Worm (Caenorhabditis elegans) whole organism, L1 larva: ENCODE data around the gene sde-2.
A peak's percentile ranks its signal among the peaks of the same experiment; 100 is the strongest.

ENCODE experiments used
- C34B4.2 ChIP-seq: sonication (generic microtip); optimal IDR thresholded peaks from 2 replicates; lab custom pipeline; 2017; ENCODE audit warnings: mild to moderate bottlenecking, missing genetic modification characterization, missing compliant biosample characterization
- alr-1 ChIP-seq: fragments of 200-800 bp; sonication (Bioruptor generic); optimal IDR thresholded peaks from 2 replicates; lab custom pipeline; 2018; ENCODE audit warnings: borderline replicate concordance, mild to moderate bottlenecking, missing genetic modification characterization, missing compliant biosample characterization
- blmp-1 ChIP-seq: fragments of 150-350 bp; optimal IDR thresholded peaks from 2 replicates; lab custom pipeline; 2014; ENCODE audit warnings: missing biosample characterization, missing genetic modification characterization
- ceh-63 ChIP-seq: fragments of 200-800 bp; sonication (Bioruptor generic); optimal IDR thresholded peaks from 2 replicates; lab custom pipeline; 2018; ENCODE audit warnings: mild to moderate bottlenecking, missing genetic modification characterization, missing compliant biosample characterization
- ceh-8 ChIP-seq: fragments of 200-800 bp; sonication (Bioruptor generic); optimal IDR thresholded peaks from 2 replicates; lab custom pipeline; 2018; ENCODE audit warnings: mild to moderate bottlenecking, missing genetic modification characterization, moderate library complexity, missing compliant biosample characterization
- ceh-82 ChIP-seq, 3 experiments: fragments of 150-350 bp in 1 of 3; sonication (generic microtip) in 2 of 3; optimal IDR thresholded peaks; 2 replicates each; lab custom pipeline; 2014 to 2017; ENCODE audit warnings: missing biosample characterization in 3 of 3, missing genetic modification characterization in 3 of 3
- ceh-88 ChIP-seq: fragments of 200-800 bp; sonication (Bioruptor generic); IDR thresholded peaks from 2 replicates; pipeline ENCODE4 v1.3.6; 2022; ENCODE audit warnings: missing genetic modification characterization, missing compliant biosample characterization
- ceh-90 ChIP-seq: sonication (generic microtip); optimal IDR thresholded peaks from 2 replicates; lab custom pipeline; 2016; ENCODE audit warnings: missing genetic modification characterization, missing compliant biosample characterization
- dpl-1 ChIP-seq, 3 experiments: fragments of 150-350 bp in 2 of 3; sonication (generic microtip) in 1 of 3; optimal IDR thresholded peaks; 2 replicates each; lab custom pipeline; 2014 to 2017; ENCODE audit warnings: missing biosample characterization in 3 of 3, missing genetic modification characterization in 3 of 3, missing genetic modification reagents in 3 of 3
- dsc-1 ChIP-seq: sonication (generic microtip); optimal IDR thresholded peaks from 2 replicates; lab custom pipeline; 2016; ENCODE audit warnings: mild to moderate bottlenecking, missing genetic modification characterization, missing compliant biosample characterization
- efl-1 ChIP-seq, 4 experiments: fragments of 150-350 bp; optimal IDR thresholded peaks in 3 of 4; peaks in 1 of 4; 1 replicate in 1 of 4; 2 replicates in 3 of 4; lab custom pipeline; 2014; ENCODE audit warnings: missing biosample characterization in 2 of 4, missing genetic modification characterization in 2 of 4, missing genetic modification reagents in 2 of 4
- egl-13 ChIP-seq: sonication (generic microtip); optimal IDR thresholded peaks from 2 replicates; lab custom pipeline; 2016; ENCODE audit warnings: missing genotype, missing genetic modification reagents, missing genetic modification characterization, missing compliant biosample characterization
- egl-27 ChIP-seq, 2 experiments: fragments of 150-350 bp in 1 of 2; sonication (generic microtip); optimal IDR thresholded peaks; 3 replicates each; lab custom pipeline; 2017 to 2018; ENCODE audit warnings: missing biosample characterization in 2 of 2, missing genetic modification characterization in 2 of 2, missing genetic modification reagents in 2 of 2
- elt-3 ChIP-seq, 6 experiments: fragments of 150-350 bp in 1 of 6; sonication (generic microtip); optimal IDR thresholded peaks; 2 replicates each; lab custom pipeline; 2017 to 2018; ENCODE audit warnings: missing biosample characterization in 6 of 6, missing genetic modification characterization in 6 of 6, inconsistent platforms in 1 of 6
- fkh-8 ChIP-seq: sonication (generic microtip); optimal IDR thresholded peaks from 2 replicates; lab custom pipeline; 2016; ENCODE audit warnings: mild to moderate bottlenecking, missing genetic modification characterization, missing compliant biosample characterization
- fos-1 ChIP-seq: fragments of 150-350 bp; optimal IDR thresholded peaks from 2 replicates; lab custom pipeline; 2014; ENCODE audit warnings: missing biosample characterization, missing genetic modification characterization
- grh-1 ChIP-seq: fragments of 200-800 bp; sonication (Bioruptor generic); IDR thresholded peaks from 2 replicates; pipeline ENCODE4 v1.3.6; 2022; ENCODE audit warnings: missing genetic modification reagents, missing genetic modification characterization, missing compliant biosample characterization
- hlh-17 ChIP-seq: fragments of 200-800 bp; sonication (Bioruptor generic); optimal IDR thresholded peaks from 2 replicates; lab custom pipeline; 2018; ENCODE audit warnings: missing genetic modification characterization, mild to moderate bottlenecking, missing compliant biosample characterization, moderate library complexity, borderline replicate concordance
- hlh-4 ChIP-seq: sonication (generic microtip); optimal IDR thresholded peaks from 2 replicates; lab custom pipeline; 2016; ENCODE audit warnings: mild to moderate bottlenecking, missing genetic modification characterization, missing compliant biosample characterization
- jun-1 ChIP-seq: fragments of 150-350 bp; optimal IDR thresholded peaks from 2 replicates; lab custom pipeline; 2014; ENCODE audit warnings: missing biosample characterization, missing genetic modification reagents, missing genetic modification characterization
- lin-13 ChIP-seq: fragments of 150-350 bp; optimal IDR thresholded peaks from 2 replicates; lab custom pipeline; 2014; ENCODE audit warnings: missing biosample characterization, missing genetic modification reagents, missing genetic modification characterization
- lin-14 ChIP-seq: fragments of 200-800 bp; sonication (Bioruptor generic); optimal IDR thresholded peaks from 2 replicates; lab custom pipeline; 2018; ENCODE audit warnings: mild to moderate bottlenecking, missing genetic modification characterization, moderate library complexity, missing compliant biosample characterization
- lin-15B ChIP-seq: fragments of 150-350 bp; sonication (generic microtip); optimal IDR thresholded peaks from 3 replicates; lab custom pipeline; 2014; ENCODE audit warnings: missing biosample characterization, missing genetic modification characterization
- lin-39 ChIP-seq: fragments of 150-350 bp; optimal IDR thresholded peaks from 2 replicates; lab custom pipeline; 2014; ENCODE audit warnings: missing biosample characterization, missing genetic modification reagents, missing genetic modification characterization
- lsy-2 ChIP-seq, 2 experiments: fragments of 150-350 bp; optimal IDR thresholded peaks; 2 replicates each; lab custom pipeline; 2014; ENCODE audit warnings: missing biosample characterization in 2 of 2, missing genetic modification characterization in 2 of 2
- mab-9 ChIP-seq: fragments of 200-800 bp; sonication (Bioruptor generic); IDR thresholded peaks from 2 replicates; pipeline ENCODE4 v1.3.6; 2022; ENCODE audit warnings: missing genetic modification reagents, missing genetic modification characterization, missing compliant biosample characterization
- mdl-1 ChIP-seq, 2 experiments: fragments of 150-350 bp; optimal IDR thresholded peaks; 2 replicates each; lab custom pipeline; 2014 to 2017; ENCODE audit warnings: missing biosample characterization in 2 of 2, missing genetic modification characterization in 2 of 2, inconsistent platforms in 1 of 2
- mef-2 ChIP-seq: fragments of 150-350 bp; optimal IDR thresholded peaks from 2 replicates; lab custom pipeline; 2014; ENCODE audit warnings: missing biosample characterization, missing genetic modification characterization
- mep-1 ChIP-seq: fragments of 150-350 bp; optimal IDR thresholded peaks from 2 replicates; lab custom pipeline; 2014; ENCODE audit warnings: missing biosample characterization, missing genetic modification characterization
- nhr-11 ChIP-seq: fragments of 150-350 bp; optimal IDR thresholded peaks from 2 replicates; lab custom pipeline; 2014; ENCODE audit warnings: missing biosample characterization, missing genetic modification characterization
- nhr-12 ChIP-seq: sonication (generic microtip); optimal IDR thresholded peaks from 2 replicates; lab custom pipeline; 2017; ENCODE audit warnings: missing biosample characterization, missing genetic modification characterization
- nhr-237 ChIP-seq: fragments of 150-350 bp; optimal IDR thresholded peaks from 2 replicates; lab custom pipeline; 2014; ENCODE audit warnings: missing biosample characterization, missing genetic modification characterization
- nhr-76 ChIP-seq: sonication (generic microtip); optimal IDR thresholded peaks from 2 replicates; lab custom pipeline; 2017; ENCODE audit warnings: missing biosample characterization, missing genetic modification characterization
- nhr-84 ChIP-seq: sonication (generic microtip); optimal IDR thresholded peaks from 2 replicates; lab custom pipeline; 2017; ENCODE audit warnings: missing biosample characterization, missing genetic modification characterization
- nhr-85 ChIP-seq: sonication (generic microtip); peaks from one replicate; lab custom pipeline; 2016; ENCODE audit warnings: missing genetic modification characterization, inconsistent platforms, missing compliant biosample characterization
- nhr-90 ChIP-seq: sonication (generic microtip); optimal IDR thresholded peaks from 2 replicates; lab custom pipeline; 2016; ENCODE audit warnings: mild to moderate bottlenecking, missing genetic modification characterization, missing compliant biosample characterization; ENCODE audit not compliant: poor library complexity
- pag-3 ChIP-seq: sonication (generic microtip); optimal IDR thresholded peaks from 2 replicates; lab custom pipeline; 2017; ENCODE audit warnings: missing genetic modification characterization, mild to moderate bottlenecking, missing compliant biosample characterization, antibody characterized with exemption, borderline replicate concordance; ENCODE audit not compliant: insufficient read depth
- pqm-1 ChIP-seq: sonication (generic microtip); optimal IDR thresholded peaks from 3 replicates; lab custom pipeline; 2017; ENCODE audit warnings: missing biosample characterization, missing genetic modification characterization
- rnt-1 ChIP-seq: sonication (generic microtip); optimal IDR thresholded peaks from 2 replicates; lab custom pipeline; 2016; ENCODE audit warnings: mild to moderate bottlenecking, missing genetic modification characterization, moderate library complexity, missing compliant biosample characterization
- sptf-1 ChIP-seq: fragments of 150-350 bp; optimal IDR thresholded peaks from 2 replicates; lab custom pipeline; 2014; ENCODE audit warnings: missing biosample characterization, missing genetic modification characterization
- unc-62 ChIP-seq: fragments of 150-350 bp; optimal IDR thresholded peaks from 2 replicates; lab custom pipeline; 2014; ENCODE audit warnings: missing biosample characterization, missing genetic modification reagents, missing genetic modification characterization
- unc-98 ChIP-seq: fragments of 200-800 bp; sonication (Bioruptor generic); IDR thresholded peaks from 2 replicates; pipeline ENCODE4 v1.3.6; 2022; ENCODE audit warnings: missing genetic modification characterization, missing compliant biosample characterization
- vab-15 ChIP-seq: sonication (generic microtip); optimal IDR thresholded peaks from 2 replicates; lab custom pipeline; 2017; ENCODE audit warnings: missing genotype, mild to moderate bottlenecking, missing genetic modification characterization, missing compliant biosample characterization
- xbp-1 ChIP-seq: sonication (generic microtip); optimal IDR thresholded peaks from 2 replicates; lab custom pipeline; 2016; ENCODE audit warnings: missing genetic modification characterization, missing compliant biosample characterization
- ztf-11 ChIP-seq, 2 experiments: sonication (generic microtip); optimal IDR thresholded peaks; 2 replicates each; lab custom pipeline; 2016 to 2017; ENCODE audit warnings: missing genetic modification characterization in 2 of 2, missing biosample characterization in 1 of 2, missing compliant biosample characterization in 1 of 2

Gene sde-2

ce11 chrV:13657291-13657690 is 29.9 kb downstream of the sde-2 start (continued):
- TF ChIP-seq fkh-8 (tag; lab: Kevin White, UChicago): no peak
- TF ChIP-seq mdl-1 (tag; optimal IDR thresholded peaks at IDR 0.05; lab: Kevin White, UChicago): peak; percentile 18 to 99
- no peak for TF ChIP-seq nhr-12
- no peak for TF ChIP-seq lin-15B (tag; lab: Kevin White, UChicago)
- no peak for TF ChIP-seq unc-98 (GFP tag; lab: Robert Waterston, UW)
- no peak for TF ChIP-seq nhr-237
- TF ChIP-seq ceh-88 (GFP tag; lab: Robert Waterston, UW): peak; percentile 58; the same call in 1 of the 2 replicates
- no peak for TF ChIP-seq C34B4.2 (tag; lab: Kevin White, UChicago)
- peak; percentile 82 for TF ChIP-seq rnt-1 (tag; lab: Kevin White, UChicago)
- no peak for TF ChIP-seq hlh-17 (GFP tag; lab: Kevin White, UChicago)

- TF ChIP-seq lin-13 (GFP tag; lab: Kevin White, UChicago): no peak
- TF ChIP-seq rnt-1 (tag; lab: Kevin White, UChicago): peak; percentile 76
- TF ChIP-seq mef-2 (tag; lab: Kevin White, UChicago): no peak
- no peak for TF ChIP-seq nhr-12
- peak in 1 of 3 experiments; percentile 34 for TF ChIP-seq dpl-1 (GFP tag; optimal IDR thresholded peaks at IDR 0.05; lab: Kevin White, UChicago)
- no peak for TF ChIP-seq ceh-8
- TF ChIP-seq fos-1 (tag; lab: Kevin White, UChicago): no peak
- peak; percentile 75 for TF ChIP-seq blmp-1
- TF ChIP-seq efl-1 (optimal IDR thresholded peaks at IDR 0.05; lab: Kevin White, UChicago): no peak
- peak in 1 of 2 experiments; percentile 93 for TF ChIP-seq efl-1 (GFP tag; optimal IDR thresholded peaks at IDR 0.05 in 1 of 2; lab: Kevin White, UChicago)
- no peak for TF ChIP-seq lin-39 (tag; lab: Kevin White, UChicago)
- TF ChIP-seq nhr-90: no peak
- TF ChIP-seq lin-14 (GFP tag; lab: Kevin White, UChicago): peak; percentile 39
- TF ChIP-seq vab-15 (tag; lab: Kevin White, UChicago): no peak
- TF ChIP-seq, all 84 proteins: peak for 5
Observed at ce11 chrV:13657841-13658338, 30.5 kb downstream of the sde-2 start.

DNA sequence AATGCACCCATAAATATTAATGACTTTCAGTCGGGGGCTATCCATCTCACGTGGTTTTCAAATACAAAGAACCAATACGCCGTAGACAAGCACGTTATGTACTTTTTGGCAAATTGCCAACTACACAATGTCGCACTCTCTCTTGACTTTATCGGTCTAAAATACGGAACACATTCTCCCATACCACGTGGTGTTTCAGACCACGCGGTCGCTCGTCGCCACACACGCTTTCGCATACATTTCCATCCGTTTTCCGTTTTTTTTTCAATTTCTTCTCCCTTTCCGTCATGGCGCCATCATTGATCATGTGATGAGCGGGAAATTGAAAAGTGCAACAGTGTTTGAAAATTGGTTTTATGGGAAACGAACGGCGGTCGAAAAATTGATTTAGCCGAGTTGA is 31.2 kb downstream of the sde-2 start:
- TF ChIP-seq egl-27 (tag; optimal IDR thresholded peaks at IDR 0.05; lab: Kevin White, UChicago): no peak
- no peak for TF ChIP-seq nhr-84
- peak in 1 of 2 experiments; percentile 68 for TF ChIP-seq ztf-11 (tag; optimal IDR thresholded peaks at IDR 0.05; lab: Kevin White, UChicago)
- no peak for TF ChIP-seq vab-15 (tag; lab: Kevin White, UChicago)
- peak; percentile 99 for TF ChIP-seq nhr-85
- peak; percentile 59 to 83 (median 74) for TF ChIP-seq dpl-1 (GFP tag; optimal IDR thresholded peaks at IDR 0.05; lab: Kevin White, UChicago)
- TF ChIP-seq sptf-1 (tag; lab: Kevin White, UChicago): no peak
- no peak for TF ChIP-seq unc-98 (GFP tag; lab: Robert Waterston, UW)
- TF ChIP-seq grh-1 (GFP tag; lab: Robert Waterston, UW): peak; percentile 83
- TF ChIP-seq unc-62 (GFP tag; lab: Kevin White, UChicago): no peak
- peak; percentile 43 to 65 for TF ChIP-seq efl-1 (optimal IDR thresholded peaks at IDR 0.05; lab: Kevin White, UChicago)
- peak; percentile 64 to 95 for TF ChIP-seq efl-1 (GFP tag; optimal IDR thresholded peaks at IDR 0.05 in 1 of 2; lab: Kevin White, UChicago)
- peak; percentile 74 for TF ChIP-seq lin-13 (GFP tag; lab: Kevin White, UChicago)
- TF ChIP-seq fkh-8 (tag; lab: Kevin White, UChicago): peak; percentile 72
- no peak for TF ChIP-seq ceh-90
- TF ChIP-seq jun-1 (tag; lab: Kevin White, UChicago): peak; percentile 82
- peak; percentile 53 for TF ChIP-seq dsc-1 (tag; lab: Kevin White, UChicago)
- no peak for TF ChIP-seq lin-39 (tag; lab: Kevin White, UChicago)
- TF ChIP-seq lin-14 (GFP tag; lab: Kevin White, UChicago): peak; percentile 99
- TF ChIP-seq blmp-1: peak; percentile 97
- TF ChIP-seq lsy-2 (tag; optimal IDR thresholded peaks at IDR 0.05; lab: Kevin White, UChicago): peak; percentile 69 to 72
- TF ChIP-seq pqm-1: no peak
- peak; percentile 57 for TF ChIP-seq xbp-1 (tag; lab: Kevin White, UChicago)
- TF ChIP-seq ceh-63 (GFP tag; lab: Kevin White, UChicago): peak; percentile 5
- TF ChIP-seq alr-1: no peak
- TF ChIP-seq mab-9 (GFP tag; lab: Robert Waterston, UW): peak; percentile 62
- TF ChIP-seq pag-3: peak; percentile 69
- peak; percentile 52 for TF ChIP-seq egl-13 (tag; lab: Kevin White, UChicago)
- TF ChIP-seq elt-3 (tag; optimal IDR thresholded peaks at IDR 0.05; lab: Kevin White, UChicago): peak in 2 of 6 experiments; percentile 92
- peak in 1 of 3 experiments; percentile 8 for TF ChIP-seq ceh-82 (tag; optimal IDR thresholded peaks at IDR 0.05; lab: Kevin White, UChicago)
- no peak for TF ChIP-seq nhr-76 (tag; lab: Kevin White, UChicago)
- no peak for TF ChIP-seq hlh-4
- TF ChIP-seq nhr-11 (tag; lab: Kevin White, UChicago): no peak
- TF ChIP-seq mep-1 (tag; lab: Kevin White, UChicago): peak; percentile 83
